Worm (Caenorhabditis elegans) whole organism, L3 larva: Measurements from ENCODE around the gene btb-6.

Experiments used
- R02D3.7 ChIP-seq: fragments of 150-350 bp; optimal IDR thresholded peaks from 2 replicates; lab custom pipeline; 2014; ENCODE audit warnings: missing biosample characterization, missing genetic modification characterization
- ama-1 ChIP-seq: fragments of 150-350 bp; optimal IDR thresholded peaks from 2 replicates; lab custom pipeline; 2018
- ceh-16 ChIP-seq: sonication (generic microtip); optimal IDR thresholded peaks from 2 replicates; lab custom pipeline; 2017; ENCODE audit warnings: missing biosample characterization, missing genetic modification characterization
- ceh-28 ChIP-seq: fragments of 150-350 bp; optimal IDR thresholded peaks from 2 replicates; lab custom pipeline; 2014; ENCODE audit warnings: missing biosample characterization, missing genetic modification reagents, missing genetic modification characterization
- ceh-82 ChIP-seq: fragments of 150-350 bp; optimal IDR thresholded peaks from 2 replicates; lab custom pipeline; 2014; ENCODE audit warnings: missing biosample characterization, missing genetic modification characterization
- egl-27 ChIP-seq: sonication (generic microtip); optimal IDR thresholded peaks from 4 replicates; lab custom pipeline; 2017; ENCODE audit warnings: missing biosample characterization, missing genetic modification reagents, missing genetic modification characterization
- egl-5 ChIP-seq: fragments of 150-350 bp; optimal IDR thresholded peaks from 2 replicates; lab custom pipeline; 2017; ENCODE audit warnings: missing biosample characterization, missing genetic modification reagents, missing genetic modification characterization, inconsistent platforms
- elt-1 ChIP-seq: fragments of 150-350 bp; optimal IDR thresholded peaks from 2 replicates; lab custom pipeline; 2014; ENCODE audit warnings: missing biosample characterization, missing genetic modification characterization
- fkh-10 ChIP-seq: sonication (generic microtip); optimal IDR thresholded peaks from 2 replicates; lab custom pipeline; 2017; ENCODE audit warnings: missing biosample characterization, missing genetic modification reagents, missing genetic modification characterization
- fkh-2 ChIP-seq: fragments of 150-350 bp; optimal IDR thresholded peaks from 2 replicates; lab custom pipeline; 2014; ENCODE audit warnings: missing biosample characterization, missing genetic modification reagents, missing genetic modification characterization
- fos-1 ChIP-seq: fragments of 150-350 bp; optimal IDR thresholded peaks from 2 replicates; lab custom pipeline; 2014; ENCODE audit warnings: missing biosample characterization, missing genetic modification characterization
- hmg-11 ChIP-seq: sonication (generic microtip); optimal IDR thresholded peaks from 2 replicates; lab custom pipeline; 2016; ENCODE audit warnings: missing genetic modification characterization, missing compliant biosample characterization
- lin-15B ChIP-seq: fragments of 150-350 bp; optimal IDR thresholded peaks from 2 replicates; lab custom pipeline; 2014; ENCODE audit warnings: missing biosample characterization, missing genetic modification characterization
- lsy-12 ChIP-seq: sonication (generic microtip); optimal IDR thresholded peaks from 2 replicates; lab custom pipeline; 2016; ENCODE audit warnings: mild to moderate bottlenecking, missing genetic modification characterization, missing compliant biosample characterization
- mdl-1 ChIP-seq: fragments of 150-350 bp; optimal IDR thresholded peaks from 2 replicates; lab custom pipeline; 2014; ENCODE audit warnings: missing biosample characterization, missing genetic modification characterization
- mml-1 ChIP-seq: fragments of 150-350 bp; sonication (generic microtip); optimal IDR thresholded peaks from 3 replicates; lab custom pipeline; 2014; ENCODE audit warnings: missing biosample characterization, missing genetic modification characterization
- nfya-1 ChIP-seq: sonication (generic microtip); optimal IDR thresholded peaks from 2 replicates; lab custom pipeline; 2017; ENCODE audit warnings: missing genetic modification characterization, mild to moderate bottlenecking, missing compliant biosample characterization, antibody characterized with exemption, moderate library complexity; ENCODE audit not compliant: insufficient read depth
- nhr-11 ChIP-seq: fragments of 150-350 bp; optimal IDR thresholded peaks from 2 replicates; lab custom pipeline; 2014; ENCODE audit warnings: missing biosample characterization, missing genetic modification characterization
- nhr-12 ChIP-seq: fragments of 150-350 bp; optimal IDR thresholded peaks from 2 replicates; lab custom pipeline; 2014; ENCODE audit warnings: missing biosample characterization, missing genetic modification characterization
- nhr-23 ChIP-seq: fragments of 150-350 bp; optimal IDR thresholded peaks from 2 replicates; lab custom pipeline; 2014; ENCODE audit warnings: missing biosample characterization, missing genetic modification reagents, missing genetic modification characterization
- nhr-237 ChIP-seq: fragments of 150-350 bp; optimal IDR thresholded peaks from 2 replicates; lab custom pipeline; 2014; ENCODE audit warnings: missing biosample characterization, missing genetic modification characterization
- nhr-25 ChIP-seq: sonication (generic microtip); optimal IDR thresholded peaks from 2 replicates; lab custom pipeline; 2017; ENCODE audit warnings: missing biosample characterization, missing genetic modification characterization
- nhr-28 ChIP-seq: fragments of 150-350 bp; optimal IDR thresholded peaks from 2 replicates; lab custom pipeline; 2014; ENCODE audit warnings: missing biosample characterization, missing genetic modification characterization
- nhr-67 ChIP-seq: fragments of 150-350 bp; optimal IDR thresholded peaks from 2 replicates; lab custom pipeline; 2014; ENCODE audit warnings: missing biosample characterization, missing genetic modification characterization
- nhr-76 ChIP-seq: fragments of 150-350 bp; sonication (generic microtip); optimal IDR thresholded peaks from 5 replicates; lab custom pipeline; 2014; ENCODE audit warnings: missing biosample characterization, missing genetic modification characterization
- nhr-77 ChIP-seq: fragments of 150-350 bp; optimal IDR thresholded peaks from 2 replicates; lab custom pipeline; 2014; ENCODE audit warnings: missing biosample characterization, missing genetic modification characterization
- pha-4 ChIP-seq: fragments of 150-350 bp; optimal IDR thresholded peaks from 2 replicates; lab custom pipeline; 2014; ENCODE audit warnings: missing biosample characterization, missing genetic modification reagents, missing genetic modification characterization
- pqm-1 ChIP-seq: fragments of 150-350 bp; optimal IDR thresholded peaks from 2 replicates; lab custom pipeline; 2017; ENCODE audit warnings: missing biosample characterization, missing genetic modification characterization, inconsistent platforms
- sea-2 ChIP-seq: fragments of 150-350 bp; sonication (generic microtip); optimal IDR thresholded peaks from 4 replicates; lab custom pipeline; 2014; ENCODE audit warnings: missing biosample characterization, missing genetic modification reagents, missing genetic modification characterization
- skn-1 ChIP-seq: fragments of 150-350 bp; optimal IDR thresholded peaks from 2 replicates; lab custom pipeline; 2014; ENCODE audit warnings: missing biosample characterization, missing genetic modification characterization
- snpc-4 ChIP-seq: fragments of 150-350 bp; optimal IDR thresholded peaks from 2 replicates; lab custom pipeline; 2014; ENCODE audit warnings: missing biosample characterization, missing genetic modification characterization
- tbx-2 ChIP-seq: sonication (generic microtip); optimal IDR thresholded peaks from 2 replicates; lab custom pipeline; 2016; ENCODE audit warnings: mild to moderate bottlenecking, missing genetic modification characterization, missing compliant biosample characterization
- unc-62 ChIP-seq: fragments of 150-350 bp; sonication (generic microtip); optimal IDR thresholded peaks from 4 replicates; lab custom pipeline; 2014; ENCODE audit warnings: missing biosample characterization, missing genetic modification reagents, missing genetic modification characterization
- zag-1 ChIP-seq: fragments of 150-350 bp; optimal IDR thresholded peaks from 2 replicates; lab custom pipeline; 2014; ENCODE audit warnings: missing biosample characterization, missing genetic modification characterization
- ztf-11 ChIP-seq: fragments of 150-350 bp; optimal IDR thresholded peaks from 2 replicates; lab custom pipeline; 2014; ENCODE audit warnings: missing biosample characterization, missing genetic modification characterization
- ztf-4 ChIP-seq: fragments of 150-350 bp; optimal IDR thresholded peaks from 2 replicates; lab custom pipeline; 2014; ENCODE audit warnings: missing biosample characterization, missing genetic modification characterization

btb-6 gene

ce11 chrII:1744183-1744582, 29.1 kb downstream of the btb-6 start, which contains the start of gene clec-19:
Gene clec-19 (plus strand): TSS chrII:1744483.
- TF ChIP-seq ztf-4, result no peak
- no peak for TF ChIP-seq skn-1 (tag; lab: Kevin White, UChicago)
- no peak for TF ChIP-seq R02D3.7
- TF ChIP-seq egl-5 (tag; lab: Kevin White, UChicago), result no peak
- no peak for TF ChIP-seq nhr-11 (tag; lab: Kevin White, UChicago)
- no peak for TF ChIP-seq nhr-76 (tag; lab: Kevin White, UChicago)
- no peak for TF ChIP-seq fkh-10
- TF ChIP-seq mml-1 (tag; lab: Kevin White, UChicago), result no peak
- no peak for TF ChIP-seq elt-1 (tag; lab: Kevin White, UChicago)
- TF ChIP-seq nhr-237 (tag; lab: Kevin White, UChicago), result no peak
- no peak for TF ChIP-seq ceh-16 (tag; lab: Kevin White, UChicago)
- no peak for TF ChIP-seq lin-15B (tag; lab: Kevin White, UChicago)
- no peak for TF ChIP-seq ceh-82
- no peak for TF ChIP-seq pqm-1 (tag; lab: Kevin White, UChicago)
- no peak for TF ChIP-seq ceh-28 (tag; lab: Kevin White, UChicago)
- no peak for TF ChIP-seq nhr-25 (tag; lab: Kevin White, UChicago)
- no peak for TF ChIP-seq unc-62 (GFP tag; lab: Kevin White, UChicago)
- no peak for TF ChIP-seq nhr-23 (tag; lab: Kevin White, UChicago)
- no peak for TF ChIP-seq zag-1 (tag; lab: Kevin White, UChicago)
- TF ChIP-seq ztf-11 (tag; lab: Kevin White, UChicago), result no peak

- no peak for TF ChIP-seq nfya-1 (tag; lab: Kevin White, UChicago)
- TF ChIP-seq lsy-12 (tag; lab: Kevin White, UChicago), result no peak
- no peak for TF ChIP-seq egl-27 (tag; lab: Kevin White, UChicago)
- no peak for TF ChIP-seq nhr-67 (tag; lab: Kevin White, UChicago)
- TF ChIP-seq zag-1 (tag; lab: Kevin White, UChicago), result no peak
- TF ChIP-seq ztf-11 (tag; lab: Kevin White, UChicago), result no peak
Measured at ce11 chrII:1750413-1750812, 35.3 kb downstream of the btb-6 start, which contains the start of the genes F36H5.13 and F36H5.8. Gene F36H5.13 (minus strand): TSS chrII:1750513. Gene F36H5.8 (minus strand): TSS chrII:1750686.

- TF ChIP-seq tbx-2 (tag; lab: Kevin White, UChicago) (no peak), mdl-1 (no peak), nfya-1 (tag; lab: Kevin White, UChicago) (no peak), fos-1 (no peak), nhr-25 (tag; lab: Kevin White, UChicago) (no peak), nhr-28 (tag; lab: Kevin White, UChicago) (no peak)
Measured at ce11 chrII:1752990-1753389, 37.9 kb downstream of the btb-6 start, which contains the start of gene F36H5.9. Gene F36H5.9 (minus strand): TSS chrII:1753090.

- TF ChIP-seq snpc-4 (tag; lab: Kevin White, UChicago), result no peak
- no peak for TF ChIP-seq ama-1
- no peak for TF ChIP-seq unc-62 (GFP tag; lab: Kevin White, UChicago)
- TF ChIP-seq pha-4 (tag; lab: Kevin White, UChicago), result no peak
- TF ChIP-seq pqm-1 (tag; lab: Kevin White, UChicago), result no peak
- TF ChIP-seq lsy-12 (tag; lab: Kevin White, UChicago), result no peak
- no peak for TF ChIP-seq nhr-77 (tag; lab: Kevin White, UChicago)
- no peak for TF ChIP-seq mml-1 (tag; lab: Kevin White, UChicago)
- TF ChIP-seq nhr-28 (tag; lab: Kevin White, UChicago), result no peak
- no peak for TF ChIP-seq nhr-67 (tag; lab: Kevin White, UChicago)
- TF ChIP-seq nhr-25 (tag; lab: Kevin White, UChicago), result no peak
- TF ChIP-seq sea-2 (GFP tag; lab: Kevin White, UChicago), result no peak
- no peak for TF ChIP-seq hmg-11 (tag; lab: Kevin White, UChicago)
- no peak for TF ChIP-seq ztf-11 (tag; lab: Kevin White, UChicago)
- TF ChIP-seq egl-5 (tag; lab: Kevin White, UChicago), result no peak
- no peak for TF ChIP-seq nhr-12
- TF ChIP-seq nfya-1 (tag; lab: Kevin White, UChicago), result no peak
- no peak for TF ChIP-seq fkh-2 (tag; lab: Kevin White, UChicago)
- no peak for TF ChIP-seq nhr-11 (tag; lab: Kevin White, UChicago)
- no peak for TF ChIP-seq nhr-76 (tag; lab: Kevin White, UChicago)
Measured at ce11 chrII:1756072-1756471, 41.0 kb downstream of the btb-6 start, which contains the start of gene F36H5.17. Gene F36H5.17 (minus strand): TSS chrII:1756172.
